Worm (Caenorhabditis elegans): ENCODE results near the gene dyf-13.

- TF ChIP-seq ztf-11 (tag; optimal IDR thresholded peaks at IDR 0.05) (no peak), sptf-1 (tag; optimal IDR thresholded peaks at IDR 0.05) (no peak), egl-27 (tag; optimal IDR thresholded peaks at IDR 0.05) (no peak), lin-13 (GFP tag; optimal IDR thresholded peaks at IDR 0.05) (no peak), pax-3 (tag; optimal IDR thresholded peaks at IDR 0.05) (no peak), lsy-2 (tag; optimal IDR thresholded peaks at IDR 0.05) (no peak), nhr-12 (tag; optimal IDR thresholded peaks at IDR 0.05) (no peak), rnt-1 (tag; optimal IDR thresholded peaks at IDR 0.05) (no peak), alr-1 (tag; optimal IDR thresholded peaks at IDR 0.05; ENCODE audit: borderline replicate concordance) (no peak)
Observed at ce11 chrII:7217047-7217446, 45.9 kb upstream of the dyf-13 start, which contains the start of gene E04F6.10.

Data from whole organism, L1 larva.